Fruit fly (Drosophila melanogaster): ENCODE data around the gene Ssl1.

- no peak for TF ChIP-seq jim (GFP tag; optimal IDR thresholded peaks at IDR 0.05)
- no peak for TF ChIP-seq ey (GFP tag; optimal IDR thresholded peaks at IDR 0.05)
- TF ChIP-seq h (GFP tag; optimal IDR thresholded peaks at IDR 0.05): no peak
- no peak for TF ChIP-seq woc (GFP tag; optimal IDR thresholded peaks at IDR 0.05)
- no peak for TF ChIP-seq usp (GFP tag; optimal IDR thresholded peaks at IDR 0.05)
Measured at dm6 chr3L:22848940-22849339, 29.9 kb upstream of the Ssl1 start.
